Fruit fly (Drosophila melanogaster) whole organism, embryonic: ENCODE data around the gene Caf1-55.

Experiments used
- CG10267 ChIP-seq: fragments of 200-800 bp; sonication (Bioruptor generic); optimal IDR thresholded peaks from 2 replicates; lab custom pipeline; 2018; ENCODE audit warnings: missing biosample characterization, mild to moderate bottlenecking, missing genetic modification characterization, moderate library complexity
- CG11398 ChIP-seq: fragments of 200-800 bp; sonication (Bioruptor generic); optimal IDR thresholded peaks from 2 replicates; lab custom pipeline; 2016; ENCODE audit warnings: missing biosample characterization, missing genetic modification characterization
- CG11456 ChIP-seq: fragments of 200-800 bp; sonication (Bioruptor generic); IDR thresholded peaks from 3 replicates; pipeline ENCODE4 v1.3.6; 2022; ENCODE audit warnings: missing biosample characterization, missing genetic modification characterization
- CG11723 ChIP-seq: fragments of 200-800 bp; sonication (Bioruptor generic); optimal IDR thresholded peaks from 2 replicates; lab custom pipeline; 2017; ENCODE audit warnings: missing biosample characterization, mild to moderate bottlenecking, missing genetic modification characterization
- CG15601 ChIP-seq: fragments of 200-800 bp; sonication (Bioruptor generic); optimal IDR thresholded peaks from 3 replicates; lab custom pipeline; 2019; ENCODE audit warnings: missing biosample characterization, mild to moderate bottlenecking, missing genetic modification characterization, moderate library complexity
- CG17361 ChIP-seq: fragments of 200-800 bp; sonication (Bioruptor generic); IDR thresholded peaks from 3 replicates; pipeline ENCODE4 v1.3.6; 2022; ENCODE audit warnings: missing biosample characterization, missing genetic modification characterization
- CG17385 ChIP-seq: fragments of 200-800 bp; sonication (Bioruptor generic); optimal IDR thresholded peaks from 3 replicates; lab custom pipeline; 2018; ENCODE audit warnings: missing biosample characterization, mild to moderate bottlenecking, missing genetic modification characterization
- CG18599 ChIP-seq: fragments of 200-800 bp; sonication (Bioruptor generic); optimal IDR thresholded peaks from 3 replicates; lab custom pipeline; 2017; ENCODE audit warnings: missing biosample characterization, missing genetic modification characterization, mild to moderate bottlenecking, moderate library complexity, missing genetic modification reagents
- CG2129 ChIP-seq: fragments of 200-800 bp; sonication (Bioruptor generic); IDR thresholded peaks from 2 replicates; pipeline ENCODE4 v1.3.6; 2022; ENCODE audit warnings: missing biosample characterization, missing genetic modification characterization; ENCODE audit not compliant: partially characterized antibody
- CG2875 ChIP-seq: fragments of 200-800 bp; sonication (Bioruptor generic); optimal IDR thresholded peaks from 2 replicates; lab custom pipeline; 2017; ENCODE audit warnings: missing biosample characterization, mild to moderate bottlenecking, missing genetic modification characterization, missing genetic modification reagents
- CG3065 ChIP-seq: fragments of 200-800 bp; sonication (Bioruptor generic); optimal IDR thresholded peaks from 2 replicates; lab custom pipeline; 2016; ENCODE audit warnings: missing biosample characterization, missing genetic modification characterization
- CG31388 ChIP-seq: fragments of 200-800 bp; sonication (Bioruptor generic); optimal IDR thresholded peaks from 2 replicates; lab custom pipeline; 2016; ENCODE audit warnings: missing biosample characterization, missing genetic modification characterization
- CG42726 ChIP-seq: fragments of 200-800 bp; sonication (Bioruptor generic); IDR thresholded peaks from 2 replicates; pipeline ENCODE4 v1.3.6; 2022; ENCODE audit warnings: missing biosample characterization, missing genetic modification characterization; ENCODE audit not compliant: partially characterized antibody
- CG4282 ChIP-seq: fragments of 200-800 bp; sonication (Bioruptor generic); optimal IDR thresholded peaks from 2 replicates; lab custom pipeline; 2016; ENCODE audit warnings: missing biosample characterization, missing genetic modification characterization
- CG4404 ChIP-seq: fragments of 200-800 bp; sonication (Bioruptor generic); IDR thresholded peaks from 2 replicates; pipeline ENCODE4 v1.3.6; 2022; ENCODE audit warnings: missing biosample characterization, missing genetic modification characterization
- CG4424 ChIP-seq: fragments of 200-800 bp; sonication (Bioruptor generic); optimal IDR thresholded peaks from 3 replicates; lab custom pipeline; 2016; ENCODE audit warnings: missing biosample characterization, missing genetic modification characterization
- CG4617 ChIP-seq: fragments of 200-800 bp; sonication (Bioruptor generic); optimal IDR thresholded peaks from 3 replicates; lab custom pipeline; 2016; ENCODE audit warnings: missing biosample characterization, missing genetic modification characterization, borderline replicate concordance
- CG4854 ChIP-seq: fragments of 200-800 bp; sonication (Bioruptor generic); optimal IDR thresholded peaks from 2 replicates; lab custom pipeline; 2016; ENCODE audit warnings: missing biosample characterization, missing genetic modification characterization, inconsistent platforms
- CG5245 ChIP-seq: fragments of 200-800 bp; sonication (Bioruptor generic); optimal IDR thresholded peaks from 3 replicates; lab custom pipeline; 2016; ENCODE audit warnings: missing biosample characterization, missing genetic modification characterization
- CG6254 ChIP-seq: fragments of 200-800 bp; sonication (Bioruptor generic); optimal IDR thresholded peaks from 3 replicates; lab custom pipeline; 2017; ENCODE audit warnings: mild to moderate bottlenecking, missing biosample characterization, missing genetic modification reagents, missing genetic modification characterization
- CG6683 ChIP-seq: fragments of 200-800 bp; sonication (Bioruptor generic); optimal IDR thresholded peaks from 2 replicates; lab custom pipeline; 2017; ENCODE audit warnings: missing biosample characterization, mild to moderate bottlenecking, missing genetic modification characterization, missing genetic modification reagents
- CG8359 ChIP-seq: fragments of 200-800 bp; sonication (Bioruptor generic); optimal IDR thresholded peaks from 2 replicates; lab custom pipeline; 2017; ENCODE audit warnings: missing biosample characterization, mild to moderate bottlenecking, missing genetic modification characterization, borderline replicate concordance
- CG8765 ChIP-seq: fragments of 200-800 bp; sonication (Bioruptor generic); IDR thresholded peaks from 2 replicates; pipeline ENCODE4 v1.3.6; 2022; ENCODE audit warnings: missing biosample characterization, missing genetic modification characterization
- CG8944 ChIP-seq: fragments of 200-800 bp; sonication (Bioruptor generic); optimal IDR thresholded peaks from 3 replicates; lab custom pipeline; 2016; ENCODE audit warnings: missing biosample characterization, missing genetic modification characterization
- CG9609 ChIP-seq: fragments of 200-800 bp; sonication (Bioruptor generic); optimal IDR thresholded peaks from 3 replicates; lab custom pipeline; 2016; ENCODE audit warnings: missing biosample characterization, missing genetic modification characterization
- Dip2 ChIP-seq: fragments of 200-800 bp; sonication (Bioruptor generic); IDR thresholded peaks from 2 replicates; pipeline ENCODE4 v1.3.6; 2022; ENCODE audit warnings: missing biosample characterization, missing genetic modification characterization
- Hr3 ChIP-seq: fragments of 200-800 bp; sonication (Bioruptor generic); optimal IDR thresholded peaks from 3 replicates; lab custom pipeline; 2016; ENCODE audit warnings: missing biosample characterization, missing genetic modification characterization
- Kr ChIP-seq: fragments of 200-800 bp; sonication (Bioruptor generic); optimal IDR thresholded peaks from 2 replicates; lab custom pipeline; 2017; ENCODE audit warnings: missing biosample characterization, mild to moderate bottlenecking, missing genetic modification characterization
- MESR4 ChIP-seq: fragments of 200-800 bp; sonication (Bioruptor generic); optimal IDR thresholded peaks from 2 replicates; lab custom pipeline; 2018; ENCODE audit warnings: missing biosample characterization, mild to moderate bottlenecking, missing genetic modification characterization, moderate library complexity
- Mad ChIP-seq: fragments of 200-800 bp; sonication (Bioruptor generic); optimal IDR thresholded peaks from 2 replicates; lab custom pipeline; 2016; ENCODE audit warnings: missing biosample characterization, missing genetic modification characterization
- Mrtf ChIP-seq: fragments of 200-800 bp; sonication (Bioruptor generic); IDR thresholded peaks from 3 replicates; pipeline ENCODE4 v1.3.6; 2022; ENCODE audit warnings: missing biosample characterization, missing genetic modification characterization
- PHDP ChIP-seq: fragments of 200-800 bp; sonication (Bioruptor generic); optimal IDR thresholded peaks from 3 replicates; lab custom pipeline; 2018; ENCODE audit warnings: missing biosample characterization, mild to moderate bottlenecking, missing genetic modification characterization, moderate library complexity
- Ravus ChIP-seq: fragments of 200-800 bp; sonication (Bioruptor generic); IDR thresholded peaks from 2 replicates; pipeline ENCODE4 v1.3.6; 2022; ENCODE audit warnings: missing biosample characterization, missing genetic modification characterization
- ac ChIP-seq: fragments of 200-800 bp; sonication (Bioruptor generic); optimal IDR thresholded peaks from 3 replicates; lab custom pipeline; 2017; ENCODE audit warnings: missing biosample characterization, mild to moderate bottlenecking, missing genetic modification characterization
- bigmax ChIP-seq: fragments of 200-800 bp; sonication (Bioruptor generic); optimal IDR thresholded peaks from 2 replicates; lab custom pipeline; 2018; ENCODE audit warnings: missing biosample characterization, mild to moderate bottlenecking, missing genetic modification characterization
- bsh ChIP-seq, 2 experiments: fragments of 200-800 bp; sonication (Bioruptor generic); optimal IDR thresholded peaks; 2 replicates each; lab custom pipeline; 2017 to 2018; ENCODE audit warnings: mild to moderate bottlenecking in 2 of 2, missing biosample characterization in 2 of 2, missing genetic modification characterization in 2 of 2, moderate library complexity in 1 of 2
- chif ChIP-seq, 2 experiments: fragments of 200-800 bp; sonication (Bioruptor generic); optimal IDR thresholded peaks; 3 replicates each; lab custom pipeline; 2016; ENCODE audit warnings: missing biosample characterization in 2 of 2, missing genetic modification characterization in 2 of 2
- danr ChIP-seq: fragments of 200-800 bp; sonication (Bioruptor generic); IDR thresholded peaks from 2 replicates; pipeline ENCODE4 v1.3.6; 2022; ENCODE audit warnings: missing biosample characterization, missing genetic modification characterization
- lmd ChIP-seq: fragments of 200-800 bp; sonication (Bioruptor generic); IDR thresholded peaks from 2 replicates; pipeline ENCODE4 v1.3.6; 2022; ENCODE audit warnings: missing biosample characterization, missing genetic modification characterization
- lov ChIP-seq, 2 experiments: fragments of 200-800 bp in 1 of 2; fragments of >200 bp in 1 of 2; sonication (Bioruptor generic) in 1 of 2; IDR thresholded peaks in 1 of 2; optimal IDR thresholded peaks in 1 of 2; 2 replicates in 1 of 2; 3 replicates in 1 of 2; pipeline versions ENCODE4 v1.3.6 to Lab custom; 2017 to 2022; ENCODE audit warnings: missing biosample characterization in 1 of 2, missing genetic modification characterization in 1 of 2
- nmo ChIP-seq: fragments of 200-800 bp; sonication (Bioruptor generic); optimal IDR thresholded peaks from 2 replicates; lab custom pipeline; 2018; ENCODE audit warnings: missing biosample characterization, mild to moderate bottlenecking, missing genetic modification characterization, moderate library complexity
- sd ChIP-seq: fragments of 200-800 bp; sonication (Bioruptor generic); optimal IDR thresholded peaks from 3 replicates; lab custom pipeline; 2018; ENCODE audit warnings: missing biosample characterization, mild to moderate bottlenecking, missing genetic modification characterization, moderate library complexity
- sima ChIP-seq: fragments of 200-800 bp; sonication (Bioruptor generic); optimal IDR thresholded peaks from 2 replicates; lab custom pipeline; 2016; ENCODE audit warnings: missing biosample characterization, missing genetic modification characterization
- sna ChIP-seq: fragments of 200-800 bp; sonication (Bioruptor generic); IDR thresholded peaks from 2 replicates; pipeline ENCODE4 v1.3.6; 2022; ENCODE audit warnings: missing biosample characterization, missing genetic modification characterization; ENCODE audit not compliant: partially characterized antibody
- usp ChIP-seq: fragments of >200 bp; optimal IDR thresholded peaks from 2 replicates; lab custom pipeline; 2017; ENCODE audit warnings: missing biosample characterization, missing genetic modification characterization
- vnd ChIP-seq: fragments of 200-800 bp; sonication (Bioruptor generic); IDR thresholded peaks from 3 replicates; pipeline ENCODE4 v1.3.6; 2022; ENCODE audit warnings: missing biosample characterization, missing genetic modification characterization; ENCODE audit not compliant: partially characterized antibody
- zen ChIP-seq: fragments of 200-800 bp; sonication (Bioruptor generic); optimal IDR thresholded peaks from 3 replicates; lab custom pipeline; 2018; ENCODE audit warnings: missing biosample characterization, mild to moderate bottlenecking, missing genetic modification characterization, moderate library complexity

The Caf1-55 gene

DNA sequence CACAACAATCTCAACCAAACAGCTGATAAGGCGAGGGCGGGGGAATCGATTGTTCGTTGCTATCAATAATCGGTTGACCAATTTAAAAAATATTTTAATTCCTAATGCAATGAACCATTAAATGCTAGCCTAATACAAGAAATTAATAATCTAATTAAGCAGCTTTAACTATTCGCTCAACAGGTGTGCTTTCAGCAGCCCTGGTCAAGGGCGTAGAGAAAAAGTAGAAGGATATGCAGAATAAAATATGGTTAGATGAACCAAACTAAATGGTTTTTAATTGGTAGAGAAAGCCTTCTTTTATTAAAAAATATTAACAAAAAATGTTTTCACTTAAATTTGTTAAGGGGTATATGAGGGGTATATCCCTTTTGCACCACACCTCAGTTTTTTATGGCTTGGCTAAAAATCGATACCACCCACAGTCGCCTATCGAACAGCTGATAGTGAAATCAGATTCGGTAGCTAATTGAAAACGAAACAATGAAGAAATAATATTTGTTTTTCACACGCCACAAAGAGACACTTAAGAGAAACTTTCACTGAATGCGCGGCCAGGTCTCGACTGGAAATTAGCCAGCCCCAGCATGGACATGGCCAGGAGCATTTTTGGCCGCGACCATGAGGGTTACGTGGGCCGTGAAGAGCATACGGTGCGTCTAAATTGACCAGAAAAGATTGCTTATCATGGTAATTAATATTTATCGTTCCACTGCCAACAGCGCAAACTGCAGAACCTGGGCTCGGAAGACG lies 6.4 kb upstream of the Caf1-55 start, which contains the start of the genes SIDL and CG12241 (continued):
- peak; percentile 85 for TF ChIP-seq Mrtf (GFP tag; lab: Robert Waterston, UW)
- peak; percentile 66 for TF ChIP-seq MESR4
- TF ChIP-seq CG4404 = peak; percentile 86
- peak; percentile 63 for TF ChIP-seq sima (GFP tag; lab: Kevin White, UChicago)
- peak; percentile 48 for TF ChIP-seq CG5245 (GFP tag; lab: Kevin White, UChicago)
- TF ChIP-seq sd = no peak
- TF ChIP-seq danr (GFP tag; lab: Robert Waterston, UW) = peak; percentile 87
- TF ChIP-seq CG11456 (GFP tag; lab: Robert Waterston, UW) = peak; percentile 93
- peak; percentile 80 for TF ChIP-seq Ravus (GFP tag; lab: Robert Waterston, UW)
- no peak for TF ChIP-seq Mad (GFP tag; lab: Kevin White, UChicago)
- peak; percentile 36 for TF ChIP-seq bigmax (GFP tag; lab: Kevin White, UChicago)
- TF ChIP-seq CG17385 (GFP tag; lab: Kevin White, UChicago) = no peak
- no peak for TF ChIP-seq CG6254 (GFP tag; lab: Kevin White, UChicago)
- no peak for TF ChIP-seq CG18599 (GFP tag; lab: Kevin White, UChicago)
- peak; percentile 93 for TF ChIP-seq lmd (GFP tag; lab: Robert Waterston, UW)
- TF ChIP-seq CG11723 (GFP tag; lab: Kevin White, UChicago) = no peak
- peak; percentile 87; the same call in 1 of the 2 replicates for TF ChIP-seq CG8765 (GFP tag; lab: Robert Waterston, UW)
- TF ChIP-seq CG6683 = peak; percentile 57
- peak; percentile 72 for TF ChIP-seq zen
- peak; percentile 16 to 70 for TF ChIP-seq chif (GFP tag; optimal IDR thresholded peaks at IDR 0.05; lab: Kevin White, UChicago)
- no peak for TF ChIP-seq usp (GFP tag; lab: Kevin White, UChicago)
- no peak for TF ChIP-seq CG2129 (GFP tag; lab: Robert Waterston, UW)
- TF ChIP-seq CG8944 (GFP tag; lab: Kevin White, UChicago) = peak; percentile 60
- no peak for TF ChIP-seq CG4282 (GFP tag; lab: Kevin White, UChicago)
- TF ChIP-seq CG3065 (GFP tag; lab: Kevin White, UChicago) = peak; percentile 67
- TF ChIP-seq sna (GFP tag; lab: Robert Waterston, UW) = 0 out of 2 replicates have a peak, but pooled peaks have one; percentile 29
- peak; percentile 18 for TF ChIP-seq CG15601 (tag; lab: Kevin White, UChicago)
- peak; percentile 73 for TF ChIP-seq CG4854 (GFP tag; lab: Kevin White, UChicago)
- TF ChIP-seq CG11398 (GFP tag; lab: Kevin White, UChicago) = no peak
- no peak for TF ChIP-seq CG42726 (GFP tag; lab: Robert Waterston, UW)
- no peak for TF ChIP-seq vnd (GFP tag; lab: Robert Waterston, UW)
- no peak for TF ChIP-seq CG8359
- TF ChIP-seq bsh (GFP tag; optimal IDR thresholded peaks at IDR 0.05; lab: Kevin White, UChicago) = peak in 1 of 2 experiments; percentile 44
- 0 out of 2 replicates have a peak, but pooled peaks have one; percentile 44 for TF ChIP-seq Dip2 (GFP tag; lab: Robert Waterston, UW)
- TF ChIP-seq ac = no peak
- TF ChIP-seq nmo (GFP tag; lab: Kevin White, UChicago) = peak; percentile 93
- no peak for TF ChIP-seq lov (optimal IDR thresholded peaks at IDR 0.05; lab: Kevin White, UChicago)
- peak; percentile 88 for TF ChIP-seq lov (GFP tag; IDR thresholded peaks at IDR 0.05; lab: Robert Waterston, UW)
- TF ChIP-seq CG31388 (GFP tag; lab: Kevin White, UChicago) = peak; percentile 62
- peak; percentile 70 for TF ChIP-seq Hr3 (GFP tag; lab: Kevin White, UChicago)
- TF ChIP-seq PHDP (tag; lab: Kevin White, UChicago) = peak; percentile 50
- no peak for TF ChIP-seq CG2875 (GFP tag; lab: Kevin White, UChicago)
- peak; percentile 93 for TF ChIP-seq CG17361 (GFP tag; lab: Robert Waterston, UW)
- TF ChIP-seq CG9609 (GFP tag; lab: Kevin White, UChicago) = peak; percentile 24
- TF ChIP-seq CG10267 (tag; lab: Kevin White, UChicago) = peak; percentile 80
- TF ChIP-seq CG4617 (GFP tag; lab: Kevin White, UChicago) = peak; percentile 18
- peak; percentile 79 for TF ChIP-seq CG4424 (GFP tag; lab: Kevin White, UChicago)
- TF ChIP-seq Kr (GFP tag; lab: Kevin White, UChicago) = no peak
